Fruit fly (Drosophila melanogaster) whole organism, embryonic: ENCODE data around the gene Ndfip.

ENCODE experiments used
- Adf1 ChIP-seq: fragments of 200-800 bp; sonication (Bioruptor generic); IDR thresholded peaks from 2 replicates; pipeline ENCODE4 v1.3.6; 2022; ENCODE audit warnings: missing biosample characterization, missing genetic modification characterization
- Antp ChIP-seq: fragments of 200-800 bp; sonication (Bioruptor generic); optimal IDR thresholded peaks from 3 replicates; lab custom pipeline; 2016; ENCODE audit warnings: missing biosample characterization, missing genetic modification characterization
- CG10431 ChIP-seq: fragments of 200-800 bp; sonication (Bioruptor generic); optimal IDR thresholded peaks from 3 replicates; lab custom pipeline; 2018; ENCODE audit warnings: missing biosample characterization, mild to moderate bottlenecking, missing genetic modification characterization
- CG11093 ChIP-seq: fragments of 200-800 bp; sonication (Bioruptor generic); IDR thresholded peaks from 3 replicates; pipeline ENCODE4 v1.3.6; 2022; ENCODE audit warnings: missing biosample characterization, missing genetic modification characterization
- CG11247 ChIP-seq: fragments of 200-800 bp; sonication (Bioruptor generic); IDR thresholded peaks from 2 replicates; pipeline ENCODE4 v1.3.6; 2022; ENCODE audit warnings: missing biosample characterization, missing genetic modification characterization
- CG15269 ChIP-seq: fragments of 200-800 bp; sonication (Bioruptor generic); optimal IDR thresholded peaks from 2 replicates; lab custom pipeline; 2018; ENCODE audit warnings: missing biosample characterization, mild to moderate bottlenecking, missing genetic modification characterization, moderate library complexity
- CG15696 ChIP-seq: fragments of 200-800 bp; sonication (Bioruptor generic); optimal IDR thresholded peaks from 2 replicates; lab custom pipeline; 2019; ENCODE audit warnings: missing biosample characterization, mild to moderate bottlenecking, missing genetic modification characterization, moderate library complexity
- CG16779 ChIP-seq: fragments of 200-800 bp; sonication (Bioruptor generic); IDR thresholded peaks from 2 replicates; pipeline ENCODE4 v1.3.6; 2022; ENCODE audit warnings: missing biosample characterization, missing genetic modification characterization
- CG17359 ChIP-seq: fragments of 200-800 bp; sonication (Bioruptor generic); optimal IDR thresholded peaks from 3 replicates; lab custom pipeline; 2018; ENCODE audit warnings: missing biosample characterization, mild to moderate bottlenecking, missing genetic modification characterization, moderate library complexity
- CG17361 ChIP-seq: fragments of 200-800 bp; sonication (Bioruptor generic); IDR thresholded peaks from 3 replicates; pipeline ENCODE4 v1.3.6; 2022; ENCODE audit warnings: missing biosample characterization, missing genetic modification characterization
- CG1832 ChIP-seq: fragments of 200-800 bp; sonication (Bioruptor generic); optimal IDR thresholded peaks from 2 replicates; lab custom pipeline; 2017; ENCODE audit warnings: missing biosample characterization, mild to moderate bottlenecking, missing genetic modification characterization, inconsistent platforms
- CG31388 ChIP-seq: fragments of 200-800 bp; sonication (Bioruptor generic); optimal IDR thresholded peaks from 2 replicates; lab custom pipeline; 2016; ENCODE audit warnings: missing biosample characterization, missing genetic modification characterization
- CG34376 ChIP-seq: fragments of 200-800 bp; sonication (Bioruptor generic); optimal IDR thresholded peaks from 2 replicates; lab custom pipeline; 2018; ENCODE audit warnings: missing biosample characterization, mild to moderate bottlenecking, missing genetic modification characterization
- CG4707 ChIP-seq: fragments of 200-800 bp; sonication (Bioruptor generic); optimal IDR thresholded peaks from 2 replicates; lab custom pipeline; 2018; ENCODE audit warnings: missing biosample characterization, mild to moderate bottlenecking, missing genetic modification characterization, moderate library complexity
- CG8388 ChIP-seq: fragments of 200-800 bp; sonication (Bioruptor generic); optimal IDR thresholded peaks from 2 replicates; lab custom pipeline; 2019; ENCODE audit warnings: missing biosample characterization, mild to moderate bottlenecking, missing genetic modification characterization, moderate library complexity
- CG8478 ChIP-seq: fragments of >200 bp; optimal IDR thresholded peaks from 2 replicates; lab custom pipeline; 2018
- CG8924 ChIP-seq: fragments of 200-800 bp; optimal IDR thresholded peaks from 3 replicates; lab custom pipeline; 2019; ENCODE audit warnings: missing biosample characterization, mild to moderate bottlenecking, missing genetic modification characterization, moderate library complexity
- CTCF ChIP-seq: fragments of 200-800 bp; sonication (Bioruptor generic); optimal IDR thresholded peaks from 2 replicates; lab custom pipeline; 2017; ENCODE audit warnings: missing biosample characterization, mild to moderate bottlenecking, missing genetic modification characterization, moderate library complexity
- Dek ChIP-seq: fragments of 200-800 bp; sonication (Bioruptor generic); optimal IDR thresholded peaks from 3 replicates; lab custom pipeline; 2019; ENCODE audit warnings: missing biosample characterization, mild to moderate bottlenecking, missing genetic modification characterization, moderate library complexity
- Dll ChIP-seq: fragments of 200-800 bp; sonication (Bioruptor generic); IDR thresholded peaks from 4 replicates; pipeline ENCODE4 v1.3.6; 2022; ENCODE audit warnings: missing biosample characterization, missing genetic modification characterization; ENCODE audit not compliant: partially characterized antibody
- Dp ChIP-seq: fragments of 200-800 bp; sonication (Bioruptor generic); optimal IDR thresholded peaks from 2 replicates; lab custom pipeline; 2018; ENCODE audit warnings: missing biosample characterization, mild to moderate bottlenecking, missing genetic modification characterization, moderate library complexity
- Drgx ChIP-seq: fragments of 200-800 bp; sonication (Bioruptor generic); IDR thresholded peaks from 2 replicates; pipeline ENCODE4 v1.3.6; 2022; ENCODE audit warnings: missing biosample characterization, missing genetic modification characterization
- E2f1 ChIP-seq: fragments of 200-800 bp; sonication (Bioruptor generic); IDR thresholded peaks from 2 replicates; pipeline ENCODE4 v1.3.6; 2022; ENCODE audit warnings: missing biosample characterization, missing genetic modification characterization
- Gsc ChIP-seq: fragments of 200-800 bp; sonication (Bioruptor generic); IDR thresholded peaks from 2 replicates; pipeline ENCODE4 v1.3.6; 2022; ENCODE audit warnings: missing biosample characterization, missing genetic modification characterization
- H2.0 ChIP-seq: fragments of 200-800 bp; sonication (Bioruptor generic); IDR thresholded peaks from 2 replicates; pipeline ENCODE4 v1.3.6; 2022; ENCODE audit warnings: missing biosample characterization, missing genetic modification characterization
- HHEX ChIP-seq: fragments of 200-800 bp; sonication (Bioruptor generic); optimal IDR thresholded peaks from 3 replicates; lab custom pipeline; 2017; ENCODE audit warnings: missing biosample characterization, mild to moderate bottlenecking, missing genetic modification characterization, missing genetic modification reagents
- HLH3B ChIP-seq: fragments of 200-800 bp; sonication (Bioruptor generic); IDR thresholded peaks from 2 replicates; pipeline ENCODE4 v1.3.6; 2022; ENCODE audit warnings: missing biosample characterization, missing genetic modification characterization
- HmgZ ChIP-seq: fragments of 200-800 bp; sonication (Bioruptor generic); optimal IDR thresholded peaks from 2 replicates; lab custom pipeline; 2018; ENCODE audit warnings: missing biosample characterization, mild to moderate bottlenecking, missing genetic modification characterization
- Kr ChIP-seq: fragments of 200-800 bp; sonication (Bioruptor generic); optimal IDR thresholded peaks from 2 replicates; lab custom pipeline; 2017; ENCODE audit warnings: missing biosample characterization, mild to moderate bottlenecking, missing genetic modification characterization
- Med ChIP-seq: fragments of 200-800 bp; sonication (Bioruptor generic); peaks from one replicate; lab custom pipeline; 2016; ENCODE audit warnings: missing biosample characterization, missing genetic modification characterization, mild to moderate bottlenecking, inconsistent platforms, moderate library complexity
- Oaz ChIP-seq: fragments of 200-800 bp; sonication (Bioruptor generic); IDR thresholded peaks from 2 replicates; pipeline ENCODE4 v1.3.6; 2022; ENCODE audit warnings: missing biosample characterization, missing genetic modification characterization
- Sox102F ChIP-seq: fragments of 200-800 bp; sonication (Bioruptor generic); optimal IDR thresholded peaks from 2 replicates; lab custom pipeline; 2018; ENCODE audit warnings: missing biosample characterization, mild to moderate bottlenecking, missing genetic modification characterization, moderate library complexity
- Sry-δ ChIP-seq: fragments of 200-800 bp; sonication (Bioruptor generic); optimal IDR thresholded peaks from 2 replicates; lab custom pipeline; 2016; ENCODE audit warnings: missing biosample characterization, missing genetic modification characterization
- bowl ChIP-seq: fragments of 200-800 bp; sonication (Bioruptor generic); IDR thresholded peaks from 2 replicates; pipeline ENCODE4 v1.3.6; 2022; ENCODE audit warnings: missing biosample characterization, missing genetic modification characterization
- bsh ChIP-seq, 2 experiments: fragments of 200-800 bp; sonication (Bioruptor generic); optimal IDR thresholded peaks; 2 replicates each; lab custom pipeline; 2017 to 2018; ENCODE audit warnings: mild to moderate bottlenecking in 2 of 2, missing biosample characterization in 2 of 2, missing genetic modification characterization in 2 of 2, moderate library complexity in 1 of 2
- cad ChIP-seq: fragments of >200 bp; optimal IDR thresholded peaks from 2 replicates; lab custom pipeline; 2017; ENCODE audit warnings: missing biosample characterization, missing genetic modification characterization
- dm ChIP-seq: fragments of 200-800 bp; sonication (Bioruptor generic); optimal IDR thresholded peaks from 3 replicates; lab custom pipeline; 2016; ENCODE audit warnings: missing biosample characterization, missing genetic modification characterization
- ftz-f1 ChIP-seq: fragments of 200-800 bp; sonication (Bioruptor generic); optimal IDR thresholded peaks from 2 replicates; lab custom pipeline; 2016; ENCODE audit warnings: missing biosample characterization, missing genetic modification characterization
- her ChIP-seq: fragments of 200-800 bp; sonication (Bioruptor generic); optimal IDR thresholded peaks from 2 replicates; lab custom pipeline; 2016; ENCODE audit warnings: missing biosample characterization, missing genetic modification characterization
- kah ChIP-seq: fragments of 200-800 bp; sonication (Bioruptor generic); optimal IDR thresholded peaks from 2 replicates; lab custom pipeline; 2018; ENCODE audit warnings: missing biosample characterization, mild to moderate bottlenecking, missing genetic modification characterization
- lbe ChIP-seq: fragments of 200-800 bp; sonication (Bioruptor generic); optimal IDR thresholded peaks from 2 replicates; lab custom pipeline; 2016; ENCODE audit warnings: missing biosample characterization, mild to moderate bottlenecking, missing genetic modification characterization
- mam ChIP-seq: fragments of 200-800 bp; sonication (Bioruptor generic); optimal IDR thresholded peaks from 3 replicates; lab custom pipeline; 2016; ENCODE audit warnings: missing biosample characterization, missing genetic modification characterization
- pan ChIP-seq, 4 experiments: fragments of >200 bp in 3 of 4; fragments of 200-800 bp in 1 of 4; sonication (Bioruptor generic) in 1 of 4; optimal IDR thresholded peaks in 3 of 4; IDR thresholded peaks in 1 of 4; 2 replicates each; pipeline versions ENCODE4 v1.3.6 to Lab custom; 2017 to 2022; ENCODE audit warnings: missing biosample characterization in 2 of 4, missing genetic modification characterization in 2 of 4, mixed read lengths in 1 of 4
- pb ChIP-seq: fragments of 200-800 bp; sonication (Bioruptor generic); optimal IDR thresholded peaks from 3 replicates; lab custom pipeline; 2016; ENCODE audit warnings: missing biosample characterization, missing genetic modification characterization
- pros ChIP-seq: fragments of 200-800 bp; sonication (Bioruptor generic); optimal IDR thresholded peaks from 3 replicates; lab custom pipeline; 2019; ENCODE audit warnings: missing biosample characterization, mild to moderate bottlenecking, missing genetic modification characterization, moderate library complexity
- psq ChIP-seq: fragments of 200-800 bp; sonication (Bioruptor generic); optimal IDR thresholded peaks from 2 replicates; lab custom pipeline; 2017; ENCODE audit warnings: missing biosample characterization, missing genetic modification characterization
- row ChIP-seq: fragments of 200-800 bp; sonication (Bioruptor generic); IDR thresholded peaks from 3 replicates; pipeline ENCODE4 v1.3.6; 2022; ENCODE audit warnings: missing biosample characterization, missing genetic modification characterization
- run ChIP-seq: fragments of 200-800 bp; sonication (Bioruptor generic); optimal IDR thresholded peaks from 3 replicates; lab custom pipeline; 2018; ENCODE audit warnings: missing biosample characterization, mild to moderate bottlenecking, missing genetic modification characterization
- salm ChIP-seq: fragments of 200-800 bp; sonication (Bioruptor generic); optimal IDR thresholded peaks from 2 replicates; lab custom pipeline; 2018; ENCODE audit warnings: missing biosample characterization, mild to moderate bottlenecking, missing genetic modification characterization
- trem ChIP-seq: fragments of 200-800 bp; optimal IDR thresholded peaks from 3 replicates; lab custom pipeline; 2019; ENCODE audit warnings: missing biosample characterization, mild to moderate bottlenecking, missing genetic modification characterization, moderate library complexity
- unc-4 ChIP-seq: fragments of 200-800 bp; sonication (Bioruptor generic); IDR thresholded peaks from 2 replicates; pipeline ENCODE4 v1.3.6; 2022; ENCODE audit warnings: missing biosample characterization, missing genetic modification characterization; ENCODE audit not compliant: partially characterized antibody
- yki ChIP-seq: fragments of >200 bp; optimal IDR thresholded peaks from 3 replicates; lab custom pipeline; 2018
- z ChIP-seq: fragments of 200-800 bp; sonication (Bioruptor generic); IDR thresholded peaks from 3 replicates; pipeline ENCODE4 v1.3.6; 2022; ENCODE audit warnings: missing biosample characterization, missing genetic modification characterization

Ndfip gene

dm6 chr3L:17644906-17645244, 9.2 kb downstream of the Ndfip start, which contains the start of gene Pep (continued):
- TF ChIP-seq CG1832 (GFP tag; lab: Kevin White, UChicago) (no peak), Adf1 (GFP tag; lab: Robert Waterston, UW) (peak; percentile 25; the same call in 1 of the 2 replicates), E2f1 (GFP tag; lab: Robert Waterston, UW) (no peak), bowl (GFP tag; lab: Robert Waterston, UW) (no peak), kah (no peak), psq (no peak), CG34376 (GFP tag; lab: Kevin White, UChicago) (no peak), CG15696 (tag; lab: Kevin White, UChicago) (no peak), row (GFP tag; lab: Robert Waterston, UW) (peak; percentile 74; the same call in 2 of the 3 replicates), salm (tag; lab: Kevin White, UChicago) (no peak), Med (GFP tag; lab: Kevin White, UChicago) (peak; percentile 91), bsh (GFP tag; optimal IDR thresholded peaks at IDR 0.05; lab: Kevin White, UChicago) (peak in 1 of 2 experiments; percentile 16), z (GFP tag; lab: Robert Waterston, UW) (no peak), CG10431 (no peak), CG4707 (GFP tag; lab: Kevin White, UChicago) (no peak), yki (no peak), Gsc (no peak), ftz-f1 (GFP tag; lab: Kevin White, UChicago) (no peak), Sox102F (GFP tag; lab: Kevin White, UChicago) (no peak), CG31388 (GFP tag; lab: Kevin White, UChicago) (no peak), Oaz (GFP tag; lab: Robert Waterston, UW) (no peak), HHEX (no peak), CG8478 (lab: Kevin White, UChicago) (no peak), Sry-δ (GFP tag; lab: Kevin White, UChicago) (peak; percentile 100), Dp (peak; percentile 72), CG11093 (GFP tag; lab: Robert Waterston, UW) (no peak), pan (optimal IDR thresholded peaks at IDR 0.05; lab: Kevin White, UChicago) (no peak), pan (GFP tag; optimal IDR thresholded peaks at IDR 0.05 in 1 of 2, IDR thresholded peaks at IDR 0.05 in 1 of 2) (no peak), pb (GFP tag; lab: Kevin White, UChicago) (peak; percentile 13), Dek (no peak), unc-4 (GFP tag; lab: Robert Waterston, UW) (peak; percentile 98), her (peak; percentile 46), CG17359 (peak; percentile 13), CTCF (GFP tag; lab: Kevin White, UChicago) (peak; percentile 77), cad (GFP tag; lab: Kevin White, UChicago) (no peak), CG17361 (peak; percentile 53; the same call in 2 of the 3 replicates), HmgZ (tag; lab: Kevin White, UChicago) (peak; percentile 79), CG15269 (no peak), CG16779 (GFP tag; lab: Robert Waterston, UW) (no peak), trem (peak; percentile 92), run (tag; lab: Kevin White, UChicago) (no peak), CG8924 (tag; lab: Kevin White, UChicago) (peak; percentile 60), H2.0 (no peak), CG11247 (no peak), mam (GFP tag; lab: Kevin White, UChicago) (peak; percentile 42), dm (peak; percentile 4), Kr (GFP tag; lab: Kevin White, UChicago) (no peak), Dll (peak; percentile 97), pros (GFP tag; lab: Kevin White, UChicago) (no peak), lbe (GFP tag; lab: Kevin White, UChicago) (peak; percentile 38), HLH3B (no peak; the same call in 1 of the 2 replicates), Antp (GFP tag; lab: Kevin White, UChicago) (peak; percentile 34), Drgx (no peak), CG8388 (GFP tag; lab: Kevin White, UChicago) (peak; percentile 1)
